Worm (Caenorhabditis elegans): ENCODE data around the gene lin-42.

DNA sequence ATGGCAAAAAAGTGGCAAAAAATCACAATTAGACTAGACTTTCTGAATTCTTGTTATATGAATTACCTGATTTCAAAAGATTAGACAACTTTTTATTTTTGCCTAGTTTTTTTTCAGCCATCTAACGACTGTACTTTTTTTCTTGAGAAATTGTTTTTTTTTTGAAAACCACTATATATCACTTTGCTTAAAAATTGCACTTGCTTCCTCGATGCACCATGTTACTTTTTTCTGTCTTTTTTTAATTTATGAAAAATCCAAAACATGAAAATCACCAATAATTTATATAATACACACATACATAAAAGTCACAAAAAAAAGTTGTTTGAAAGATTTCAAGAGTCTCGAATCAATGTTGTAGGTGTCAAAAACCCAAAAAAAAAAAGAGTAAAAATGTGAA lies 19.2 kb downstream of the lin-42 start:
- TF ChIP-seq pros-1 (tag; optimal IDR thresholded peaks at IDR 0.05) (no peak), fkh-10 (GFP tag; optimal IDR thresholded peaks at IDR 0.05) (no peak), C08G9.2 (tag; optimal IDR thresholded peaks at IDR 0.05) (no peak), elt-2 (tag; optimal IDR thresholded peaks at IDR 0.05) (no peak), tbx-7 (tag; optimal IDR thresholded peaks at IDR 0.05) (no peak), nfya-1 (tag; optimal IDR thresholded peaks at IDR 0.05) (no peak), ahr-1 (tag; optimal IDR thresholded peaks at IDR 0.05) (no peak), hlh-6 (tag; optimal IDR thresholded peaks at IDR 0.05) (no peak), nhr-11 (tag; optimal IDR thresholded peaks at IDR 0.05) (no peak)

All from whole organism, late embryonic.